Worm (Caenorhabditis elegans) whole organism, L3 larva: ENCODE results near the gene Y116A8C.24.

ENCODE experiments used
- ZK546.5 ChIP-seq: sonication (generic microtip); optimal IDR thresholded peaks from 2 replicates; lab custom pipeline; 2017; ENCODE audit warnings: missing biosample characterization, missing genetic modification characterization
- aly-2 ChIP-seq: fragments of 150-350 bp; optimal IDR thresholded peaks from 2 replicates; lab custom pipeline; 2014; ENCODE audit warnings: missing biosample characterization, missing genetic modification characterization
- ama-1 ChIP-seq: fragments of 150-350 bp; optimal IDR thresholded peaks from 2 replicates; lab custom pipeline; 2018
- ceh-82 ChIP-seq: fragments of 150-350 bp; optimal IDR thresholded peaks from 2 replicates; lab custom pipeline; 2014; ENCODE audit warnings: missing biosample characterization, missing genetic modification characterization
- nfya-1 ChIP-seq: sonication (generic microtip); optimal IDR thresholded peaks from 2 replicates; lab custom pipeline; 2017; ENCODE audit warnings: missing genetic modification characterization, mild to moderate bottlenecking, missing compliant biosample characterization, antibody characterized with exemption, moderate library complexity; ENCODE audit not compliant: insufficient read depth
- nhr-237 ChIP-seq: fragments of 150-350 bp; optimal IDR thresholded peaks from 2 replicates; lab custom pipeline; 2014; ENCODE audit warnings: missing biosample characterization, missing genetic modification characterization
- nhr-76 ChIP-seq: fragments of 150-350 bp; sonication (generic microtip); optimal IDR thresholded peaks from 5 replicates; lab custom pipeline; 2014; ENCODE audit warnings: missing biosample characterization, missing genetic modification characterization
- unc-39 ChIP-seq: sonication (generic microtip); optimal IDR thresholded peaks from 4 replicates; lab custom pipeline; 2017; ENCODE audit warnings: missing biosample characterization, missing genetic modification characterization

ce11 chrIV:17053261-17053660, 17.4 kb downstream of the Y116A8C.24 start, which contains the start of gene Y116A8C.23:
- TF ChIP-seq nfya-1 (tag; lab: Kevin White, UChicago) (no peak), ama-1 (lab: Kevin White, UChicago) (no peak), ZK546.5 (tag; lab: Kevin White, UChicago) (no peak), aly-2 (tag; lab: Kevin White, UChicago) (no peak), nhr-76 (no peak), ceh-82 (tag; lab: Kevin White, UChicago) (no peak), unc-39 (tag; lab: Kevin White, UChicago) (no peak), nhr-237 (tag; lab: Kevin White, UChicago) (no peak)
